Worm (Caenorhabditis elegans) whole organism, L4 larva: ENCODE measurements around the gene abhd-3.1.

ENCODE experiments used
- R02D3.7 ChIP-seq: fragments of 150-350 bp; sonication (generic microtip); optimal IDR thresholded peaks from 3 replicates; lab custom pipeline; 2014; ENCODE audit warnings: missing biosample characterization, missing genetic modification characterization
- T26A8.4 ChIP-seq: fragments of 200-800 bp; sonication (Bioruptor generic); IDR thresholded peaks from 2 replicates; pipeline ENCODE4 v1.3.6; 2022; ENCODE audit warnings: missing genetic modification characterization, missing compliant biosample characterization
- aly-2 ChIP-seq: sonication (generic microtip); optimal IDR thresholded peaks from 2 replicates; lab custom pipeline; 2018; ENCODE audit warnings: missing biosample characterization, missing genetic modification characterization
- ama-1 ChIP-seq: fragments of 150-350 bp; optimal IDR thresholded peaks from 2 replicates; lab custom pipeline; 2014; ENCODE audit warnings: inconsistent platforms, mixed read lengths
- ceh-20 ChIP-seq: fragments of 200-800 bp; sonication (Bioruptor generic); IDR thresholded peaks from 2 replicates; pipeline ENCODE4 v1.3.6; 2022; ENCODE audit warnings: missing genetic modification reagents, missing genetic modification characterization, missing compliant biosample characterization
- ceh-28 ChIP-seq: fragments of 150-350 bp; optimal IDR thresholded peaks from 2 replicates; lab custom pipeline; 2014; ENCODE audit warnings: missing biosample characterization, missing genetic modification reagents, missing genetic modification characterization
- ceh-32 ChIP-seq: sonication (generic microtip); optimal IDR thresholded peaks from 2 replicates; lab custom pipeline; 2016; ENCODE audit warnings: mild to moderate bottlenecking, missing genetic modification characterization, missing compliant biosample characterization; ENCODE audit not compliant: poor library complexity
- ceh-44 ChIP-seq: fragments of 200-800 bp; sonication (Bioruptor generic); IDR thresholded peaks from 2 replicates; pipeline ENCODE4 v1.3.6; 2022; ENCODE audit warnings: missing genetic modification reagents, missing genetic modification characterization, missing compliant biosample characterization
- ceh-82 ChIP-seq: sonication (generic microtip); optimal IDR thresholded peaks from 2 replicates; lab custom pipeline; 2017; ENCODE audit warnings: missing biosample characterization, missing genetic modification characterization
- cey-2 ChIP-seq: sonication (generic microtip); optimal IDR thresholded peaks from 3 replicates; lab custom pipeline; 2017; ENCODE audit warnings: missing genetic modification characterization, mild to moderate bottlenecking, missing compliant biosample characterization, antibody characterized with exemption, borderline replicate concordance; ENCODE audit not compliant: insufficient read depth
- ctbp-1 ChIP-seq: fragments of 200-800 bp; sonication (Bioruptor generic); IDR thresholded peaks from 2 replicates; pipeline ENCODE4 v1.3.6; 2022; ENCODE audit warnings: missing genetic modification reagents, missing genetic modification characterization, missing compliant biosample characterization
- daf-16 ChIP-seq, 3 experiments: sonication (generic microtip); optimal IDR thresholded peaks; 2 replicates each; lab custom pipeline; 2016 to 2017; ENCODE audit warnings: missing genetic modification characterization in 3 of 3, missing genetic modification reagents in 3 of 3, mild to moderate bottlenecking in 2 of 3, missing compliant biosample characterization in 2 of 3, missing biosample characterization in 1 of 3, moderate library complexity in 1 of 3
- daf-19 ChIP-seq: fragments of 200-800 bp; sonication (Bioruptor generic); conservative IDR thresholded peaks from 2 replicates; pipeline ENCODE4 v1.3.6; 2022; ENCODE audit warnings: missing genetic modification characterization, missing compliant biosample characterization
- dmd-9 ChIP-seq: fragments of 200-800 bp; sonication (Bioruptor generic); IDR thresholded peaks from 2 replicates; pipeline ENCODE4 v1.3.6; 2022; ENCODE audit warnings: missing genetic modification reagents, missing genetic modification characterization, missing compliant biosample characterization
- hif-1 ChIP-seq, 2 experiments: sonication (generic microtip); optimal IDR thresholded peaks; 2 replicates each; lab custom pipeline; 2016 to 2017; ENCODE audit warnings: missing compliant biosample characterization in 2 of 2, missing genetic modification characterization in 2 of 2, missing genetic modification reagents in 2 of 2, missing genotype in 2 of 2, mild to moderate bottlenecking in 1 of 2
- hlh-11 ChIP-seq: fragments of 200-800 bp; sonication (Bioruptor generic); optimal IDR thresholded peaks from 2 replicates; lab custom pipeline; 2018; ENCODE audit warnings: mild to moderate bottlenecking, missing genetic modification characterization, missing compliant biosample characterization
- lin-13 ChIP-seq: fragments of 150-350 bp; optimal IDR thresholded peaks from 2 replicates; lab custom pipeline; 2014; ENCODE audit warnings: missing biosample characterization, missing genetic modification reagents, missing genetic modification characterization
- lin-29 ChIP-seq: fragments of 200-800 bp; sonication (Bioruptor generic); IDR thresholded peaks from 2 replicates; pipeline ENCODE4 v1.3.6; 2022; ENCODE audit warnings: missing genetic modification reagents, missing genetic modification characterization, missing compliant biosample characterization
- mdt-29 ChIP-seq: fragments of 200-800 bp; sonication (Bioruptor generic); IDR thresholded peaks from 2 replicates; pipeline ENCODE4 v1.3.6; 2022; ENCODE audit warnings: missing genetic modification reagents, missing genetic modification characterization, missing compliant biosample characterization
- mep-1 ChIP-seq: fragments of 150-350 bp; sonication (generic microtip); optimal IDR thresholded peaks from 3 replicates; lab custom pipeline; 2014; ENCODE audit warnings: missing biosample characterization, missing genetic modification characterization
- mes-2 ChIP-seq: sonication (generic microtip); optimal IDR thresholded peaks from 2 replicates; lab custom pipeline; 2016; ENCODE audit warnings: missing genotype, mild to moderate bottlenecking, missing genetic modification characterization, missing compliant biosample characterization; ENCODE audit not compliant: poor library complexity, severe bottlenecking
- mxl-3 ChIP-seq: fragments of 200-800 bp; sonication (Bioruptor generic); optimal IDR thresholded peaks from 2 replicates; lab custom pipeline; 2018; ENCODE audit warnings: mild to moderate bottlenecking, missing genetic modification characterization, missing compliant biosample characterization
- nhr-102 ChIP-seq: sonication (generic microtip); optimal IDR thresholded peaks from 2 replicates; lab custom pipeline; 2016; ENCODE audit warnings: mild to moderate bottlenecking, missing genetic modification characterization, moderate library complexity, missing compliant biosample characterization
- nhr-11 ChIP-seq: fragments of 150-350 bp; optimal IDR thresholded peaks from 2 replicates; lab custom pipeline; 2014; ENCODE audit warnings: missing biosample characterization, missing genetic modification characterization
- nhr-25 ChIP-seq: sonication (generic microtip); optimal IDR thresholded peaks from 2 replicates; lab custom pipeline; 2017; ENCODE audit warnings: missing genetic modification characterization, mild to moderate bottlenecking, missing compliant biosample characterization, antibody characterized with exemption, moderate library complexity, borderline replicate concordance; ENCODE audit not compliant: insufficient read depth
- nhr-42 ChIP-seq: fragments of 200-800 bp; sonication (Bioruptor generic); IDR thresholded peaks from 2 replicates; pipeline ENCODE4 v1.3.6; 2022; ENCODE audit warnings: missing genetic modification characterization, missing compliant biosample characterization
- nhr-6 ChIP-seq: fragments of 150-350 bp; optimal IDR thresholded peaks from 2 replicates; lab custom pipeline; 2014; ENCODE audit warnings: missing biosample characterization, missing genetic modification characterization
- nhr-76 ChIP-seq: fragments of 150-350 bp; optimal IDR thresholded peaks from 2 replicates; lab custom pipeline; 2014; ENCODE audit warnings: missing biosample characterization, missing genetic modification characterization
- nhr-77 ChIP-seq: fragments of 150-350 bp; optimal IDR thresholded peaks from 2 replicates; lab custom pipeline; 2014; ENCODE audit warnings: missing biosample characterization, missing genetic modification characterization
- pha-4 ChIP-seq, 2 experiments: fragments of 150-350 bp in 1 of 2; fragments of 200-800 bp in 1 of 2; sonication (Bioruptor generic) in 1 of 2; IDR thresholded peaks in 1 of 2; optimal IDR thresholded peaks in 1 of 2; 2 replicates each; pipeline versions ENCODE4 v1.3.6 to Lab custom; 2014 to 2022; ENCODE audit warnings: missing genetic modification characterization in 2 of 2, missing genetic modification reagents in 2 of 2, missing biosample characterization in 1 of 2, missing compliant biosample characterization in 1 of 2
- rbr-2 ChIP-seq: sonication (generic microtip); optimal IDR thresholded peaks from 2 replicates; lab custom pipeline; 2016; ENCODE audit warnings: missing genotype, missing genetic modification characterization, missing compliant biosample characterization
- set-16 ChIP-seq: fragments of 200-800 bp; sonication (Bioruptor generic); IDR thresholded peaks from 2 replicates; pipeline ENCODE4 v1.3.6; 2022; ENCODE audit warnings: missing genetic modification reagents, missing genetic modification characterization, missing compliant biosample characterization
- snpc-1.2 ChIP-seq: fragments of 200-800 bp; sonication (Bioruptor generic); IDR thresholded peaks from 2 replicates; pipeline ENCODE4 v1.3.6; 2022; ENCODE audit warnings: missing genetic modification reagents, missing genetic modification characterization, missing compliant biosample characterization
- spr-1 ChIP-seq: sonication (generic microtip); optimal IDR thresholded peaks from 2 replicates; lab custom pipeline; 2016; ENCODE audit warnings: mild to moderate bottlenecking, missing genetic modification characterization, missing compliant biosample characterization
- zip-11 ChIP-seq: fragments of 200-800 bp; sonication (Bioruptor generic); IDR thresholded peaks from 2 replicates; pipeline ENCODE4 v1.3.6; 2022; ENCODE audit warnings: missing genetic modification characterization, missing compliant biosample characterization

The abhd-3.1 gene

ce11 chrV:20005724-20006132, 50.4 kb downstream of the abhd-3.1 start (continued):
- TF ChIP-seq daf-16 (GFP tag; optimal IDR thresholded peaks at IDR 0.05; lab: Kevin White, UChicago), result peak in 1 of 2 experiments; percentile 51
- peak; percentile 73 for TF ChIP-seq daf-16 (tag; optimal IDR thresholded peaks at IDR 0.05; lab: Kevin White, UChicago)
- TF ChIP-seq nhr-42, result 0 out of 2 replicates have a peak, but pooled peaks have one; percentile 14
- no peak for TF ChIP-seq R02D3.7 (tag; lab: Kevin White, UChicago)
- peak; percentile 17 for TF ChIP-seq lin-13
- no peak for TF ChIP-seq ceh-44 (GFP tag; lab: Robert Waterston, UW)
- no peak for TF ChIP-seq aly-2 (tag; lab: Kevin White, UChicago)
- no peak for TF ChIP-seq spr-1 (tag; lab: Kevin White, UChicago)
- peak; percentile 75 for TF ChIP-seq mes-2 (tag; lab: Kevin White, UChicago)
- TF ChIP-seq nhr-77 (tag; lab: Kevin White, UChicago), result peak; percentile 17
- 0 out of 2 replicates have a peak, but pooled peaks have one; percentile 34 for TF ChIP-seq dmd-9
- peak; percentile 71 for TF ChIP-seq ceh-28
- peak; percentile 86 for TF ChIP-seq rbr-2 (tag; lab: Kevin White, UChicago)
- TF ChIP-seq set-16 (GFP tag; lab: Robert Waterston, UW), result peak; percentile 62
- TF ChIP-seq lin-29 (GFP tag; lab: Robert Waterston, UW), result no peak
- TF ChIP-seq hif-1 (tag; optimal IDR thresholded peaks at IDR 0.05; lab: Kevin White, UChicago), result peak in 1 of 2 experiments; percentile 56
- no peak for TF ChIP-seq ceh-32
- TF ChIP-seq hlh-11 (tag; lab: Kevin White, UChicago), result peak; percentile 86
- no peak for TF ChIP-seq pha-4 (GFP tag; IDR thresholded peaks at IDR 0.05; lab: Robert Waterston, UW)
- TF ChIP-seq pha-4 (tag; optimal IDR thresholded peaks at IDR 0.05; lab: Kevin White, UChicago), result peak; percentile 29
- TF ChIP-seq daf-19 (GFP tag; lab: Robert Waterston, UW), result no peak
- TF ChIP-seq ama-1 (lab: Kevin White, UChicago), result peak; percentile 3
- TF ChIP-seq mep-1, result peak; percentile 79
- no peak for TF ChIP-seq ceh-82 (tag; lab: Kevin White, UChicago)
- no peak for TF ChIP-seq cey-2 (tag; lab: Kevin White, UChicago)
- peak; percentile 45 for TF ChIP-seq nhr-6
- no peak for TF ChIP-seq nhr-25 (tag; lab: Kevin White, UChicago)
- TF ChIP-seq T26A8.4, result peak; percentile 56; the same call in 1 of the 2 replicates
- TF ChIP-seq nhr-11 (tag; lab: Kevin White, UChicago), result peak; percentile 72
- TF ChIP-seq, all 104 proteins: peak for 38

ce11 chrV:20007470-20007869, 52.2 kb downstream of the abhd-3.1 start, which contains the start of gene Y60A3A.23:
Gene Y60A3A.23 (plus strand): TSS chrV:20007770.
- TF ChIP-seq zip-11 (GFP tag; lab: Robert Waterston, UW) (no peak), nhr-76 (tag; lab: Kevin White, UChicago) (no peak), ctbp-1 (GFP tag; lab: Robert Waterston, UW) (no peak), mxl-3 (GFP tag; lab: Kevin White, UChicago) (no peak), mdt-29 (GFP tag; lab: Robert Waterston, UW) (no peak), ceh-20 (GFP tag; lab: Robert Waterston, UW) (no peak), hlh-11 (tag; lab: Kevin White, UChicago) (no peak), nhr-102 (tag; lab: Kevin White, UChicago) (no peak), nhr-11 (tag; lab: Kevin White, UChicago) (no peak), snpc-1.2 (GFP tag; lab: Robert Waterston, UW) (no peak)
